Worm (Caenorhabditis elegans) whole organism, L4 larva: Measurements from ENCODE around the gene Y34B4A.4.
A peak's percentile ranks its signal among the peaks of the same experiment; 100 is the strongest.

Source experiments
- F10B5.3 ChIP-seq: sonication (generic microtip); optimal IDR thresholded peaks from 2 replicates; lab custom pipeline; 2016; ENCODE audit warnings: mild to moderate bottlenecking, missing genetic modification characterization, missing compliant biosample characterization
- F26F4.8 ChIP-seq: fragments of 200-800 bp; sonication (Bioruptor generic); conservative IDR thresholded peaks from 2 replicates; pipeline ENCODE4 v1.3.6; 2022; ENCODE audit warnings: missing genetic modification characterization, missing compliant biosample characterization
- F37D6.2 ChIP-seq: sonication (generic microtip); optimal IDR thresholded peaks from 2 replicates; lab custom pipeline; 2016; ENCODE audit warnings: mild to moderate bottlenecking, missing genetic modification characterization, missing compliant biosample characterization
- F44E2.7 ChIP-seq: fragments of 200-800 bp; sonication (Bioruptor generic); IDR thresholded peaks from 2 replicates; pipeline ENCODE4 v2.1.2; 2022; ENCODE audit warnings: missing genetic modification characterization, missing compliant biosample characterization
- F49E8.2 ChIP-seq: sonication (generic microtip); optimal IDR thresholded peaks from 2 replicates; lab custom pipeline; 2016; ENCODE audit warnings: missing compliant biosample characterization, mild to moderate bottlenecking, missing genetic modification characterization, borderline replicate concordance
- R02D3.7 ChIP-seq: fragments of 150-350 bp; sonication (generic microtip); optimal IDR thresholded peaks from 3 replicates; lab custom pipeline; 2014; ENCODE audit warnings: missing biosample characterization, missing genetic modification characterization
- T26A8.4 ChIP-seq: fragments of 200-800 bp; sonication (Bioruptor generic); IDR thresholded peaks from 2 replicates; pipeline ENCODE4 v1.3.6; 2022; ENCODE audit warnings: missing genetic modification characterization, missing compliant biosample characterization
- Y105C5A.15 ChIP-seq: fragments of 200-800 bp; sonication (Bioruptor generic); IDR thresholded peaks from 2 replicates; pipeline ENCODE4 v1.3.6; 2022; ENCODE audit warnings: missing genetic modification characterization, missing compliant biosample characterization
- aly-2 ChIP-seq: sonication (generic microtip); optimal IDR thresholded peaks from 2 replicates; lab custom pipeline; 2018; ENCODE audit warnings: missing biosample characterization, missing genetic modification characterization
- ama-1 ChIP-seq: fragments of 150-350 bp; optimal IDR thresholded peaks from 2 replicates; lab custom pipeline; 2014; ENCODE audit warnings: inconsistent platforms, mixed read lengths
- attf-4 ChIP-seq: sonication (generic microtip); optimal IDR thresholded peaks from 3 replicates; lab custom pipeline; 2017; ENCODE audit warnings: missing biosample characterization, missing genetic modification characterization
- ceh-20 ChIP-seq: fragments of 200-800 bp; sonication (Bioruptor generic); IDR thresholded peaks from 2 replicates; pipeline ENCODE4 v1.3.6; 2022; ENCODE audit warnings: missing genetic modification reagents, missing genetic modification characterization, missing compliant biosample characterization
- ceh-44 ChIP-seq: fragments of 200-800 bp; sonication (Bioruptor generic); IDR thresholded peaks from 2 replicates; pipeline ENCODE4 v1.3.6; 2022; ENCODE audit warnings: missing genetic modification reagents, missing genetic modification characterization, missing compliant biosample characterization
- ceh-62 ChIP-seq: sonication (generic microtip); optimal IDR thresholded peaks from 2 replicates; lab custom pipeline; 2017; ENCODE audit warnings: missing biosample characterization, missing genetic modification characterization
- ces-1 ChIP-seq: fragments of 150-350 bp; sonication (generic microtip); optimal IDR thresholded peaks from 4 replicates; lab custom pipeline; 2014; ENCODE audit warnings: missing biosample characterization, missing genetic modification reagents, missing genetic modification characterization
- cey-2 ChIP-seq: sonication (generic microtip); optimal IDR thresholded peaks from 3 replicates; lab custom pipeline; 2017; ENCODE audit warnings: missing genetic modification characterization, mild to moderate bottlenecking, missing compliant biosample characterization, antibody characterized with exemption, borderline replicate concordance; ENCODE audit not compliant: insufficient read depth
- daf-8 ChIP-seq: fragments of 200-800 bp; sonication (Bioruptor generic); IDR thresholded peaks from 2 replicates; pipeline ENCODE4 v1.3.6; 2022; ENCODE audit warnings: missing genetic modification characterization, missing compliant biosample characterization
- dmd-8 ChIP-seq: fragments of 200-800 bp; sonication (Bioruptor generic); IDR thresholded peaks from 2 replicates; pipeline ENCODE4 v1.3.6; 2022; ENCODE audit warnings: missing genetic modification characterization, missing compliant biosample characterization
- duxl-1 ChIP-seq: sonication (generic microtip); optimal IDR thresholded peaks from 2 replicates; lab custom pipeline; 2016; ENCODE audit warnings: mild to moderate bottlenecking, missing genetic modification characterization, moderate library complexity, missing compliant biosample characterization; ENCODE audit not compliant: poor library complexity
- fkh-10 ChIP-seq: fragments of 150-350 bp; optimal IDR thresholded peaks from 2 replicates; lab custom pipeline; 2014; ENCODE audit warnings: missing biosample characterization, missing genetic modification reagents, missing genetic modification characterization
- gei-8 ChIP-seq: fragments of 200-800 bp; sonication (Bioruptor generic); optimal IDR thresholded peaks from 2 replicates; lab custom pipeline; 2018; ENCODE audit warnings: mild to moderate bottlenecking, missing genetic modification characterization, missing compliant biosample characterization
- hmg-1.1 ChIP-seq: fragments of 200-800 bp; sonication (Bioruptor generic); IDR thresholded peaks from 2 replicates; pipeline ENCODE4 v1.3.6; 2022; ENCODE audit warnings: missing genetic modification reagents, missing genetic modification characterization, missing compliant biosample characterization
- lin-1 ChIP-seq: fragments of 200-800 bp; sonication (Bioruptor generic); IDR thresholded peaks from 2 replicates; pipeline ENCODE4 v1.3.6; 2022; ENCODE audit warnings: missing genetic modification reagents, missing genetic modification characterization, missing compliant biosample characterization
- lin-15B ChIP-seq: fragments of 150-350 bp; sonication (generic microtip); optimal IDR thresholded peaks from 3 replicates; lab custom pipeline; 2014; ENCODE audit warnings: missing biosample characterization, missing genetic modification characterization
- lin-38 ChIP-seq: fragments of 200-800 bp; sonication (Bioruptor generic); IDR thresholded peaks from 2 replicates; pipeline ENCODE4 v1.3.6; 2022; ENCODE audit warnings: missing genetic modification reagents, missing genetic modification characterization, missing compliant biosample characterization
- lin-39 ChIP-seq: fragments of 150-350 bp; optimal IDR thresholded peaks from 2 replicates; lab custom pipeline; 2014; ENCODE audit warnings: missing biosample characterization, missing genetic modification reagents, missing genetic modification characterization
- lsy-2 ChIP-seq, 2 experiments: fragments of 150-350 bp in 1 of 2; sonication (generic microtip) in 1 of 2; optimal IDR thresholded peaks; 2 replicates each; lab custom pipeline; 2014 to 2017; ENCODE audit warnings: missing biosample characterization in 2 of 2, missing genetic modification characterization in 2 of 2
- mdt-29 ChIP-seq: fragments of 200-800 bp; sonication (Bioruptor generic); IDR thresholded peaks from 2 replicates; pipeline ENCODE4 v1.3.6; 2022; ENCODE audit warnings: missing genetic modification reagents, missing genetic modification characterization, missing compliant biosample characterization
- mxl-3 ChIP-seq: fragments of 200-800 bp; sonication (Bioruptor generic); optimal IDR thresholded peaks from 2 replicates; lab custom pipeline; 2018; ENCODE audit warnings: mild to moderate bottlenecking, missing genetic modification characterization, missing compliant biosample characterization
- nhr-10 ChIP-seq: fragments of 150-350 bp; optimal IDR thresholded peaks from 2 replicates; lab custom pipeline; 2014; ENCODE audit warnings: missing biosample characterization, missing genetic modification characterization
- nhr-111 ChIP-seq: fragments of 200-800 bp; sonication (Bioruptor generic); optimal IDR thresholded peaks from 2 replicates; lab custom pipeline; 2018; ENCODE audit warnings: mild to moderate bottlenecking, missing genetic modification characterization, missing compliant biosample characterization
- nhr-28 ChIP-seq: fragments of 150-350 bp; optimal IDR thresholded peaks from 2 replicates; lab custom pipeline; 2014; ENCODE audit warnings: missing biosample characterization, missing genetic modification characterization
- nhr-42 ChIP-seq: fragments of 200-800 bp; sonication (Bioruptor generic); IDR thresholded peaks from 2 replicates; pipeline ENCODE4 v1.3.6; 2022; ENCODE audit warnings: missing genetic modification characterization, missing compliant biosample characterization
- nhr-48 ChIP-seq: sonication (generic microtip); optimal IDR thresholded peaks from 2 replicates; lab custom pipeline; 2016; ENCODE audit warnings: mild to moderate bottlenecking, missing genetic modification characterization, missing compliant biosample characterization
- nhr-6 ChIP-seq: fragments of 150-350 bp; optimal IDR thresholded peaks from 2 replicates; lab custom pipeline; 2014; ENCODE audit warnings: missing biosample characterization, missing genetic modification characterization
- php-3 ChIP-seq: fragments of 200-800 bp; sonication (Bioruptor generic); IDR thresholded peaks from 2 replicates; pipeline ENCODE4 v1.3.6; 2022; ENCODE audit warnings: missing genetic modification reagents, missing genetic modification characterization, missing compliant biosample characterization
- pqm-1 ChIP-seq: sonication (generic microtip); optimal IDR thresholded peaks from 2 replicates; lab custom pipeline; 2017; ENCODE audit warnings: missing biosample characterization, missing genetic modification characterization
- rbr-2 ChIP-seq: sonication (generic microtip); optimal IDR thresholded peaks from 2 replicates; lab custom pipeline; 2016; ENCODE audit warnings: missing genotype, missing genetic modification characterization, missing compliant biosample characterization
- saeg-2 ChIP-seq: fragments of 200-800 bp; sonication (Bioruptor generic); IDR thresholded peaks from 2 replicates; pipeline ENCODE4 v1.3.6; 2022; ENCODE audit warnings: missing genetic modification reagents, missing genetic modification characterization, missing compliant biosample characterization
- set-16 ChIP-seq: fragments of 200-800 bp; sonication (Bioruptor generic); IDR thresholded peaks from 2 replicates; pipeline ENCODE4 v1.3.6; 2022; ENCODE audit warnings: missing genetic modification reagents, missing genetic modification characterization, missing compliant biosample characterization
- skn-1 ChIP-seq: fragments of 150-350 bp; optimal IDR thresholded peaks from 2 replicates; lab custom pipeline; 2014; ENCODE audit warnings: missing biosample characterization, missing genetic modification characterization
- snpc-1.2 ChIP-seq: fragments of 200-800 bp; sonication (Bioruptor generic); IDR thresholded peaks from 2 replicates; pipeline ENCODE4 v1.3.6; 2022; ENCODE audit warnings: missing genetic modification reagents, missing genetic modification characterization, missing compliant biosample characterization
- spr-1 ChIP-seq: sonication (generic microtip); optimal IDR thresholded peaks from 2 replicates; lab custom pipeline; 2016; ENCODE audit warnings: mild to moderate bottlenecking, missing genetic modification characterization, missing compliant biosample characterization
- spr-3 ChIP-seq: fragments of 200-800 bp; sonication (Bioruptor generic); optimal IDR thresholded peaks from 2 replicates; lab custom pipeline; 2018; ENCODE audit warnings: mild to moderate bottlenecking, missing genetic modification characterization, missing compliant biosample characterization
- tag-97 ChIP-seq: fragments of 200-800 bp; sonication (Bioruptor generic); IDR thresholded peaks from 2 replicates; pipeline ENCODE4 v1.3.6; 2022; ENCODE audit warnings: missing genetic modification characterization, missing compliant biosample characterization
- tra-1 ChIP-seq: fragments of 200-800 bp; sonication (Bioruptor generic); IDR thresholded peaks from 2 replicates; pipeline ENCODE4 v1.3.6; 2022; ENCODE audit warnings: missing genetic modification reagents, missing genetic modification characterization, missing compliant biosample characterization
- unc-130 ChIP-seq: sonication (generic microtip); optimal IDR thresholded peaks from 2 replicates; lab custom pipeline; 2016; ENCODE audit warnings: missing genetic modification reagents, missing genetic modification characterization, missing compliant biosample characterization
- unc-62 ChIP-seq, 3 experiments: fragments of 150-350 bp in 1 of 3; sonication (generic microtip); optimal IDR thresholded peaks in 2 of 3; peaks in 1 of 3; 1 replicate in 1 of 3; 2 replicates in 2 of 3; lab custom pipeline; 2014 to 2017; ENCODE audit warnings: missing biosample characterization in 3 of 3, missing genetic modification characterization in 3 of 3, missing genetic modification reagents in 3 of 3, missing genotype in 1 of 3
- zfp-2 ChIP-seq: sonication (generic microtip); optimal IDR thresholded peaks from 2 replicates; lab custom pipeline; 2016; ENCODE audit warnings: mild to moderate bottlenecking, missing genetic modification characterization, missing compliant biosample characterization
- zip-11 ChIP-seq: fragments of 200-800 bp; sonication (Bioruptor generic); IDR thresholded peaks from 2 replicates; pipeline ENCODE4 v1.3.6; 2022; ENCODE audit warnings: missing genetic modification characterization, missing compliant biosample characterization
- ztf-11 ChIP-seq: fragments of 150-350 bp; optimal IDR thresholded peaks from 2 replicates; lab custom pipeline; 2014; ENCODE audit warnings: missing biosample characterization, missing genetic modification characterization

Gene Y34B4A.4

ce11 chrX:5297942-5298611, 34.0 kb downstream of the Y34B4A.4 start, which contains the start of gene ift-81:
Gene ift-81, plus strand, starts transcription at chrX:5298561.
- TF ChIP-seq ces-1 (GFP tag; lab: Kevin White, UChicago) (no peak), duxl-1 (tag; lab: Kevin White, UChicago) (no peak), nhr-28 (no peak), F26F4.8 (GFP tag; lab: Robert Waterston, UW) (no peak), lin-1 (no peak), T26A8.4 (GFP tag; lab: Robert Waterston, UW) (no peak), pqm-1 (tag; lab: Kevin White, UChicago) (no peak), cey-2 (no peak), php-3 (GFP tag; lab: Robert Waterston, UW) (no peak), snpc-1.2 (no peak), nhr-42 (GFP tag; lab: Robert Waterston, UW) (no peak), ceh-20 (GFP tag; lab: Robert Waterston, UW) (no peak), tra-1 (no peak), F37D6.2 (tag; lab: Kevin White, UChicago) (peak; percentile 24), nhr-6 (no peak), F49E8.2 (tag; lab: Kevin White, UChicago) (no peak), zfp-2 (tag; lab: Kevin White, UChicago) (no peak), spr-3 (GFP tag; lab: Kevin White, UChicago) (no peak), mdt-29 (no peak), set-16 (GFP tag; lab: Robert Waterston, UW) (no peak), tag-97 (GFP tag; lab: Robert Waterston, UW) (no peak), F10B5.3 (no peak), fkh-10 (peak; percentile 43), F44E2.7 (GFP tag; lab: Robert Waterston, UW) (no peak), rbr-2 (tag; lab: Kevin White, UChicago) (peak; percentile 66), gei-8 (no peak), nhr-10 (tag; lab: Kevin White, UChicago) (no peak), Y105C5A.15 (no peak), ama-1 (no peak), ceh-62 (tag; lab: Kevin White, UChicago) (no peak), saeg-2 (GFP tag; lab: Robert Waterston, UW) (no peak), lsy-2 (tag; optimal IDR thresholded peaks at IDR 0.05; lab: Kevin White, UChicago) (peak in 1 of 2 experiments; percentile 62), mxl-3 (no peak), zip-11 (GFP tag; lab: Robert Waterston, UW) (no peak), ceh-44 (GFP tag; lab: Robert Waterston, UW) (no peak), daf-8 (GFP tag; lab: Robert Waterston, UW) (no peak), lin-39 (tag; lab: Kevin White, UChicago) (no peak), skn-1 (no peak), ztf-11 (tag; lab: Kevin White, UChicago) (no peak), hmg-1.1 (peak; percentile 65), dmd-8 (GFP tag; lab: Robert Waterston, UW) (no peak), lin-38 (GFP tag; lab: Robert Waterston, UW) (0 out of 2 replicates have a peak, but pooled peaks have one; percentile 12), spr-1 (no peak), unc-62 (GFP tag; optimal IDR thresholded peaks at IDR 0.05 in 1 of 2; lab: Kevin White, UChicago) (no peak), unc-62 (tag; optimal IDR thresholded peaks at IDR 0.05; lab: Kevin White, UChicago) (no peak), R02D3.7 (tag; lab: Kevin White, UChicago) (no peak), lin-15B (tag; lab: Kevin White, UChicago) (no peak), aly-2 (no peak), unc-130 (GFP tag; lab: Kevin White, UChicago) (no peak), attf-4 (tag; lab: Kevin White, UChicago) (no peak), nhr-48 (no peak), nhr-111 (GFP tag; lab: Kevin White, UChicago) (no peak)
